Worm (Caenorhabditis elegans) whole organism, early embryonic: ENCODE results near the gene pho-7.

Experiments
- B0310.2 ChIP-seq: sonication (generic microtip); optimal IDR thresholded peaks from 2 replicates; lab custom pipeline; 2016; ENCODE audit warnings: mild to moderate bottlenecking, missing genetic modification characterization, missing compliant biosample characterization
- aly-1 ChIP-seq: sonication (generic microtip); optimal IDR thresholded peaks from 2 replicates; lab custom pipeline; 2016; ENCODE audit warnings: missing genetic modification characterization, missing compliant biosample characterization
- ama-1 ChIP-seq: fragments of 150-350 bp; optimal IDR thresholded peaks from 2 replicates; lab custom pipeline; 2014
- ceh-13 ChIP-seq: fragments of 200-800 bp; sonication (Bioruptor generic); optimal IDR thresholded peaks from 2 replicates; lab custom pipeline; 2018; ENCODE audit warnings: mild to moderate bottlenecking, missing genetic modification characterization, missing compliant biosample characterization
- ets-7 ChIP-seq: sonication (generic microtip); optimal IDR thresholded peaks from 2 replicates; lab custom pipeline; 2016; ENCODE audit warnings: missing genotype, missing genetic modification characterization, missing compliant biosample characterization
- flt-1 ChIP-seq: fragments of 200-800 bp; sonication (Bioruptor generic); IDR thresholded peaks from 2 replicates; pipeline ENCODE4 v1.3.6; 2022; ENCODE audit warnings: missing genetic modification characterization, missing compliant biosample characterization
- hmg-4 ChIP-seq: fragments of 200-800 bp; sonication (Bioruptor generic); optimal IDR thresholded peaks from 2 replicates; lab custom pipeline; 2018; ENCODE audit warnings: mild to moderate bottlenecking, missing genetic modification characterization, missing compliant biosample characterization
- hnd-1 ChIP-seq: sonication (generic microtip); optimal IDR thresholded peaks from 2 replicates; lab custom pipeline; 2016; ENCODE audit warnings: missing genetic modification characterization, missing compliant biosample characterization
- tbx-11 ChIP-seq: fragments of 200-800 bp; sonication (Bioruptor generic); IDR thresholded peaks from 2 replicates; pipeline ENCODE4 v1.3.6; 2022; ENCODE audit warnings: missing genetic modification characterization, missing compliant biosample characterization
- tbx-37 ChIP-seq: fragments of 200-800 bp; sonication (Bioruptor generic); conservative IDR thresholded peaks from 2 replicates; pipeline ENCODE4 v1.3.6; 2022; ENCODE audit warnings: missing genetic modification reagents, missing genetic modification characterization, missing compliant biosample characterization

- TF ChIP-seq aly-1 (tag; lab: Kevin White, UChicago), result no peak
- no peak for TF ChIP-seq ama-1
- no peak for TF ChIP-seq ceh-13
- no peak for TF ChIP-seq flt-1 (GFP tag; lab: Robert Waterston, UW)
- TF ChIP-seq ets-7 (tag; lab: Kevin White, UChicago), result no peak
- no peak for TF ChIP-seq hnd-1
- TF ChIP-seq tbx-37 (GFP tag; lab: Robert Waterston, UW), result no peak
- no peak for TF ChIP-seq B0310.2 (tag; lab: Kevin White, UChicago)
- TF ChIP-seq hmg-4 (GFP tag; lab: Kevin White, UChicago), result no peak
- TF ChIP-seq tbx-11 (GFP tag; lab: Robert Waterston, UW), result no peak
These were observed 26.5 kb downstream of the pho-7 start for ce11 chrX:10914421-10915277.
